Worm (Caenorhabditis elegans) whole organism, L2 larva: ENCODE results near the gene K08E5.1.

ENCODE experiments used
- C34F6.9 ChIP-seq: fragments of 150-350 bp; optimal IDR thresholded peaks from 2 replicates; lab custom pipeline; 2014; ENCODE audit warnings: missing biosample characterization, missing genetic modification characterization
- F13H6.1 ChIP-seq: sonication (generic microtip); optimal IDR thresholded peaks from 2 replicates; lab custom pipeline; 2016; ENCODE audit warnings: missing genetic modification characterization, missing compliant biosample characterization
- R02D3.7 ChIP-seq: fragments of 150-350 bp; optimal IDR thresholded peaks from 2 replicates; lab custom pipeline; 2014; ENCODE audit warnings: missing biosample characterization, missing genetic modification characterization
- Y55F3AM.14 ChIP-seq: fragments of 200-800 bp; sonication (Bioruptor generic); optimal IDR thresholded peaks from 2 replicates; lab custom pipeline; 2018; ENCODE audit warnings: mild to moderate bottlenecking, missing genetic modification characterization, missing compliant biosample characterization
- ZK546.5 ChIP-seq: sonication (generic microtip); optimal IDR thresholded peaks from 2 replicates; lab custom pipeline; 2017; ENCODE audit warnings: missing biosample characterization, missing genetic modification characterization
- alr-1 ChIP-seq: fragments of 150-350 bp; optimal IDR thresholded peaks from 2 replicates; lab custom pipeline; 2014; ENCODE audit warnings: missing biosample characterization, missing genetic modification characterization
- aly-2 ChIP-seq: fragments of 150-350 bp; optimal IDR thresholded peaks from 2 replicates; lab custom pipeline; 2014; ENCODE audit warnings: missing biosample characterization, missing genetic modification characterization
- ama-1 ChIP-seq: fragments of 150-350 bp; optimal IDR thresholded peaks from 2 replicates; lab custom pipeline; 2018; ENCODE audit warnings: inconsistent platforms
- ceh-16 ChIP-seq: fragments of 150-350 bp; optimal IDR thresholded peaks from 2 replicates; lab custom pipeline; 2014; ENCODE audit warnings: missing biosample characterization, missing genetic modification characterization
- ceh-82 ChIP-seq: fragments of 150-350 bp; optimal IDR thresholded peaks from 2 replicates; lab custom pipeline; 2014; ENCODE audit warnings: missing biosample characterization, missing genetic modification characterization
- crh-2 ChIP-seq: sonication (generic microtip); optimal IDR thresholded peaks from 2 replicates; lab custom pipeline; 2017; ENCODE audit warnings: missing biosample characterization, missing genetic modification characterization
- dmd-4 ChIP-seq: sonication (generic microtip); optimal IDR thresholded peaks from 2 replicates; lab custom pipeline; 2017; ENCODE audit warnings: missing biosample characterization, missing genetic modification characterization
- egl-27 ChIP-seq: sonication (generic microtip); optimal IDR thresholded peaks from 3 replicates; lab custom pipeline; 2017; ENCODE audit warnings: missing biosample characterization, missing genetic modification reagents, missing genetic modification characterization
- elt-1 ChIP-seq: fragments of 150-350 bp; optimal IDR thresholded peaks from 2 replicates; lab custom pipeline; 2014; ENCODE audit warnings: missing biosample characterization, missing genetic modification characterization
- lin-11 ChIP-seq: fragments of 150-350 bp; sonication (generic microtip); optimal IDR thresholded peaks from 2 replicates; lab custom pipeline; 2014; ENCODE audit warnings: missing biosample characterization, missing genetic modification characterization, inconsistent platforms, mixed read lengths
- lin-39 ChIP-seq: fragments of 150-350 bp; optimal IDR thresholded peaks from 2 replicates; lab custom pipeline; 2014; ENCODE audit warnings: missing biosample characterization, missing genetic modification reagents, missing genetic modification characterization
- lsy-2 ChIP-seq, 2 experiments: fragments of 150-350 bp in 1 of 2; sonication (generic microtip) in 1 of 2; optimal IDR thresholded peaks; 2 replicates each; lab custom pipeline; 2014 to 2017; ENCODE audit warnings: missing biosample characterization in 2 of 2, missing genetic modification characterization in 2 of 2
- mab-5 ChIP-seq: fragments of 150-350 bp; optimal IDR thresholded peaks from 2 replicates; lab custom pipeline; 2014; ENCODE audit warnings: missing biosample characterization, missing genetic modification characterization
- mbf-1 ChIP-seq: sonication (generic microtip); optimal IDR thresholded peaks from 2 replicates; lab custom pipeline; 2017; ENCODE audit warnings: missing biosample characterization, missing genetic modification characterization
- mdl-1 ChIP-seq, 2 experiments: fragments of 150-350 bp in 1 of 2; sonication (generic microtip) in 1 of 2; optimal IDR thresholded peaks; 2 replicates each; lab custom pipeline; 2017; ENCODE audit warnings: missing biosample characterization in 2 of 2, missing genetic modification characterization in 2 of 2
- nhr-10 ChIP-seq: sonication (generic microtip); optimal IDR thresholded peaks from 2 replicates; lab custom pipeline; 2017; ENCODE audit warnings: missing biosample characterization, missing genetic modification characterization
- nhr-12 ChIP-seq: fragments of 150-350 bp; optimal IDR thresholded peaks from 2 replicates; lab custom pipeline; 2014; ENCODE audit warnings: missing biosample characterization, missing genetic modification characterization
- nhr-129 ChIP-seq: fragments of 150-350 bp; optimal IDR thresholded peaks from 2 replicates; lab custom pipeline; 2014; ENCODE audit warnings: missing biosample characterization, missing genetic modification characterization
- nhr-21 ChIP-seq: fragments of 150-350 bp; optimal IDR thresholded peaks from 2 replicates; lab custom pipeline; 2014; ENCODE audit warnings: missing biosample characterization, missing genetic modification characterization
- nhr-237 ChIP-seq: fragments of 150-350 bp; optimal IDR thresholded peaks from 2 replicates; lab custom pipeline; 2014; ENCODE audit warnings: missing biosample characterization, missing genetic modification characterization
- nhr-25 ChIP-seq: fragments of 150-350 bp; sonication (generic microtip); optimal IDR thresholded peaks from 3 replicates; lab custom pipeline; 2014; ENCODE audit warnings: missing biosample characterization, missing genetic modification characterization
- nhr-6 ChIP-seq: fragments of 150-350 bp; optimal IDR thresholded peaks from 2 replicates; lab custom pipeline; 2014; ENCODE audit warnings: missing biosample characterization, missing genetic modification characterization
- nhr-77 ChIP-seq: fragments of 150-350 bp; optimal IDR thresholded peaks from 2 replicates; lab custom pipeline; 2014; ENCODE audit warnings: missing biosample characterization, missing genetic modification characterization
- sem-4 ChIP-seq: fragments of 150-350 bp; optimal IDR thresholded peaks from 2 replicates; lab custom pipeline; 2014; ENCODE audit warnings: missing biosample characterization, missing genetic modification reagents, missing genetic modification characterization
- skn-1 ChIP-seq: sonication (generic microtip); optimal IDR thresholded peaks from 2 replicates; lab custom pipeline; 2017; ENCODE audit warnings: missing biosample characterization, missing genetic modification characterization
- sma-3 ChIP-seq: sonication (generic microtip); optimal IDR thresholded peaks from 2 replicates; lab custom pipeline; 2016; ENCODE audit warnings: missing genetic modification reagents, missing genetic modification characterization, missing compliant biosample characterization
- sma-9 ChIP-seq, 2 experiments: fragments of 150-350 bp in 1 of 2; sonication (generic microtip) in 1 of 2; optimal IDR thresholded peaks; 2 replicates each; lab custom pipeline; 2014 to 2016; ENCODE audit warnings: missing genetic modification characterization in 2 of 2, mild to moderate bottlenecking in 1 of 2, missing biosample characterization in 1 of 2, missing compliant biosample characterization in 1 of 2, missing genetic modification reagents in 1 of 2, moderate library complexity in 1 of 2
- unc-39 ChIP-seq: fragments of 150-350 bp; optimal IDR thresholded peaks from 2 replicates; lab custom pipeline; 2014; ENCODE audit warnings: missing biosample characterization, missing genetic modification characterization
- unc-55 ChIP-seq: fragments of 150-350 bp; sonication (generic microtip); optimal IDR thresholded peaks from 3 replicates; lab custom pipeline; 2014; ENCODE audit warnings: missing biosample characterization, missing genetic modification reagents, missing genetic modification characterization
- unc-62 ChIP-seq: fragments of 150-350 bp; optimal IDR thresholded peaks from 2 replicates; lab custom pipeline; 2014; ENCODE audit warnings: missing biosample characterization, missing genetic modification reagents, missing genetic modification characterization
- zag-1 ChIP-seq: fragments of 150-350 bp; optimal IDR thresholded peaks from 2 replicates; lab custom pipeline; 2014; ENCODE audit warnings: missing biosample characterization, missing genetic modification characterization
- ztf-1 ChIP-seq: fragments of 200-800 bp; sonication (Bioruptor generic); conservative IDR thresholded peaks from 2 replicates; pipeline ENCODE4 v1.3.6; 2022; ENCODE audit warnings: missing genetic modification characterization, missing compliant biosample characterization
- ztf-11 ChIP-seq: sonication (generic microtip); optimal IDR thresholded peaks from 2 replicates; lab custom pipeline; 2017; ENCODE audit warnings: missing biosample characterization, missing genetic modification characterization
- ztf-4 ChIP-seq: fragments of 150-350 bp; optimal IDR thresholded peaks from 2 replicates; lab custom pipeline; 2014; ENCODE audit warnings: missing biosample characterization, missing genetic modification characterization

The K08E5.1 gene

DNA sequence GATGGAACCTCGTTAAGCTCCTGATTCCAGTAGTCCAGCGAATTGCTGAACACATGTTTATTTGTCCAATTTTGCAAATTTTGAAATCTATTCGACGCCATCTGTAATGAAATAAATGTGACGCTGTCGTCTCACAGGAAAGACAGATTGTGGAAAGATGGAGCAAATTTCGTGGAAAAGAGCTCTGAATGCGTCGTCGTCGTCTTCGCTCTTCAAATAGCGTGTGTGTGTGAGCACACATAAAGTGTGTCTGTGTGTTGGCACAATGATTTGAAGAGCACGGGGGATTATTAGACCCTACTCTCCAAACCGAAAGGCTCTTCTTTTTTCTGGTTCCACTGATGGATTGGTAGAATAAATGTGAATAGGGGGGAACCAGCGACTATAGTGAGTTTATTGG is 39.6 kb upstream of the K08E5.1 start, which contains the start of gene unc-47:
Gene unc-47, minus strand, starts transcription at position 101 of the 400 bp plus-strand sequence.
- TF ChIP-seq egl-27 (no peak), ztf-1 (GFP tag; lab: Robert Waterston, UW) (no peak), ztf-4 (tag; lab: Kevin White, UChicago) (no peak), Y55F3AM.14 (GFP tag; lab: Kevin White, UChicago) (no peak), mab-5 (no peak), ceh-16 (no peak), nhr-12 (tag; lab: Kevin White, UChicago) (no peak), ztf-11 (no peak), alr-1 (tag; lab: Kevin White, UChicago) (no peak), sma-3 (GFP tag; lab: Kevin White, UChicago) (no peak), mbf-1 (tag; lab: Kevin White, UChicago) (no peak), elt-1 (tag; lab: Kevin White, UChicago) (no peak), nhr-6 (tag; lab: Kevin White, UChicago) (no peak), sma-9 (GFP tag; optimal IDR thresholded peaks at IDR 0.05; lab: Kevin White, UChicago) (no peak), sma-9 (tag; optimal IDR thresholded peaks at IDR 0.05; lab: Kevin White, UChicago) (no peak), ama-1 (no peak)

DNA sequence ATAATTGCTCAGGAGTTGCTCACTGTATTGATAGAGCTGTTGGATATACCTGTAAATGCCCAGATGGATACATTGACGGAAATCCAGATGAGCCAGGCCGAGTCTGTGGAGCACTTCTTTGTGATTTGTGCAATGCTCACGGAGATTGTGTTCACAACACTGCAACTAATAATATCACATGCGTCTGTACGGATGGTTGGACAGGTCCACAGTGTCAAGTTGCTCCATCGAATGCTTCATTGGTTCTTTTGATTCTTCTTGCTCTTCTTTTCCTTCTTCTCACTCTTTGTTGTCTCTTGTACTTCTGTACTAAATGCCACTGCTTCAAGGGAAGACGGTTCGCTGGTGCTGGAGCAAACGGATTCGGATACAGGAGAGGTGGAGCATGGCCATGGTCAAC is 35.3 kb upstream of the K08E5.1 start:
- TF ChIP-seq unc-62 (GFP tag; lab: Kevin White, UChicago) (no peak), ama-1 (no peak), nhr-10 (tag; lab: Kevin White, UChicago) (no peak), dmd-4 (tag; lab: Kevin White, UChicago) (no peak), lin-11 (no peak), unc-39 (no peak), nhr-6 (tag; lab: Kevin White, UChicago) (no peak), unc-55 (GFP tag; lab: Kevin White, UChicago) (no peak), Y55F3AM.14 (GFP tag; lab: Kevin White, UChicago) (no peak), F13H6.1 (tag; lab: Kevin White, UChicago) (no peak), ztf-4 (tag; lab: Kevin White, UChicago) (no peak), skn-1 (no peak), nhr-129 (no peak), mdl-1 (tag; optimal IDR thresholded peaks at IDR 0.05; lab: Kevin White, UChicago) (no peak), nhr-25 (tag; lab: Kevin White, UChicago) (no peak), ZK546.5 (tag; lab: Kevin White, UChicago) (no peak), nhr-12 (tag; lab: Kevin White, UChicago) (no peak)

DNA sequence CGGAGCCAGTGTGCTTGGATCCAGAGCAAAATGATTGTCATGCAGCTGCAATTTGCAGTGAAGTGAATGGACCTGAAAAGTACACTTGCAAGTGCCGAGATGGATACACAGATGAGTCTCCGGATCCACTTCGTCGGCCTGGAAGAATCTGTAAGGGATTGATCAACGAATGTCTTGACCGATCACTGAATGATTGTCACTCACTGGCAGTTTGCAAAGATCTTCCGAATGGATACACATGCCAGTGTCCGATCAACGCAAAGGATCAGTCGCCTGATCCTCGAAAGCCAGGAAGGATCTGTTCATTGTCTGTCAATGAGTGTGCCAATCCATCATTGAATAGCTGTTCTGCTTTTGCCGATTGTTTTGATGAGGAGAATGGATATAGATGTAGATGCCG is 32.8 kb upstream of the K08E5.1 start:
- TF ChIP-seq ceh-82 (tag; lab: Kevin White, UChicago) = no peak
- TF ChIP-seq nhr-21 = no peak
- no peak for TF ChIP-seq unc-62 (GFP tag; lab: Kevin White, UChicago)
- no peak for TF ChIP-seq sem-4 (tag; lab: Kevin White, UChicago)
- TF ChIP-seq crh-2 (tag; lab: Kevin White, UChicago) = no peak
- TF ChIP-seq mab-5 = no peak
- TF ChIP-seq ztf-11 = no peak
- TF ChIP-seq C34F6.9 (tag; lab: Kevin White, UChicago) = no peak
- no peak for TF ChIP-seq mdl-1 (tag; optimal IDR thresholded peaks at IDR 0.05; lab: Kevin White, UChicago)
- TF ChIP-seq F13H6.1 (tag; lab: Kevin White, UChicago) = no peak
- TF ChIP-seq R02D3.7 (tag; lab: Kevin White, UChicago) = no peak
- TF ChIP-seq aly-2 (tag; lab: Kevin White, UChicago) = no peak
- no peak for TF ChIP-seq lin-39 (tag; lab: Kevin White, UChicago)
- TF ChIP-seq sma-9 (GFP tag; optimal IDR thresholded peaks at IDR 0.05; lab: Kevin White, UChicago) = no peak
- TF ChIP-seq sma-9 (tag; optimal IDR thresholded peaks at IDR 0.05; lab: Kevin White, UChicago) = no peak

DNA sequence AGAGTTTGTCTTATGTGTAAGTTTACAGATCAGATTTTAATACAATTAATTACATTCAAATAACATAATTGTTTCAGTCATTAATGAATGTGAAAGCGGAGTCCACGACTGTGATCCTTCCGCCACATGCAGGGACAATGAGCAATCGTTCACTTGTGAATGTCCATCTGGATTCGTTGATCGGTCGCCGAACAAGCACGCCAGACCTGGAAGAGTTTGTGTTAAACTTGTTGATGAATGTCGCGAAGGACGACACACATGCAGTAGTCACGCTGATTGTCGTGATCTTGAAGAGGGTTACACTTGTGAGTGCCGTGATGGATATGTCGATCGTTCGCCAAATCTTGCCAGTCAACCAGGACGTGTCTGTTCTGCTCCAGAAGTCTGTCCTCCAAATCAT is 32.0 kb upstream of the K08E5.1 start:
- TF ChIP-seq unc-62 (GFP tag; lab: Kevin White, UChicago) = no peak
- no peak for TF ChIP-seq sem-4 (tag; lab: Kevin White, UChicago)
- no peak for TF ChIP-seq elt-1 (tag; lab: Kevin White, UChicago)

DNA sequence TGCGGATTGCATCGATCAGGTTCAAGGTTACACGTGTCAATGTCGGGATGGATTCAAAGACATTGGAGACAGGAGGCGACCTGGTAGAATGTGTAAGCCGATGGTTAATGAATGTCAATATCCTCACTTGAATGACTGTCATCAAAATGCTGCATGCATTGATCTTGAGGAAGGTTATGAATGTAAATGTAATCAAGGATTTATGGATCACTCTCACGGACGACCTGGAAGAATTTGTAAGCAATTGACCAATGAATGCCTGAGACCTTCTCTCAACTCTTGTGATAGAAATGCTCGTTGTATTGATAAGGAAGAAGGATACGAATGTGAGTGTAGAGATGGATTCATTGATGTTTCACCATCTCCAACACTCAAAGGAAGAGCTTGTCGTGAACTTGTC is 31.4 kb upstream of the K08E5.1 start:
- TF ChIP-seq mab-5 (no peak), ZK546.5 (tag; lab: Kevin White, UChicago) (no peak), lsy-2 (tag; optimal IDR thresholded peaks at IDR 0.05; lab: Kevin White, UChicago) (no peak), zag-1 (no peak), nhr-77 (tag; lab: Kevin White, UChicago) (no peak), ztf-11 (no peak), nhr-129 (no peak), nhr-237 (tag; lab: Kevin White, UChicago) (no peak)
